Worm (Caenorhabditis elegans) whole organism, young adult: ENCODE results near the gene R07E5.6.

Experiments used
- B0336.3 ChIP-seq: fragments of 200-800 bp; sonication (Bioruptor generic); IDR thresholded peaks from 2 replicates; pipeline ENCODE4 v1.3.6; 2022; ENCODE audit warnings: missing genetic modification characterization, missing compliant biosample characterization
- F23B12.7 ChIP-seq: sonication (generic microtip); optimal IDR thresholded peaks from 2 replicates; lab custom pipeline; 2017; ENCODE audit warnings: missing genetic modification characterization, mild to moderate bottlenecking, missing compliant biosample characterization, antibody characterized with exemption, moderate library complexity; ENCODE audit not compliant: insufficient read depth
- F39B2.1 ChIP-seq: fragments of 200-800 bp; sonication (Bioruptor generic); IDR thresholded peaks from 2 replicates; pipeline ENCODE4 v1.3.6; 2022; ENCODE audit warnings: missing genetic modification reagents, missing genetic modification characterization, missing compliant biosample characterization
- Y56A3A.18 ChIP-seq: fragments of 200-800 bp; sonication (Bioruptor generic); IDR thresholded peaks from 2 replicates; pipeline ENCODE4 v1.3.6; 2022; ENCODE audit warnings: missing genetic modification reagents, missing genetic modification characterization, missing compliant biosample characterization
- Y79H2A.3 ChIP-seq: fragments of 200-800 bp; sonication (Bioruptor generic); conservative IDR thresholded peaks from 2 replicates; pipeline ENCODE4 v1.3.6; 2022; ENCODE audit warnings: missing genetic modification reagents, missing genetic modification characterization, missing compliant biosample characterization
- ZK185.1 ChIP-seq: sonication (generic microtip); optimal IDR thresholded peaks from 2 replicates; lab custom pipeline; 2016; ENCODE audit warnings: mild to moderate bottlenecking, missing genetic modification characterization, missing compliant biosample characterization; ENCODE audit not compliant: poor library complexity, severe bottlenecking
- attf-5 ChIP-seq: fragments of 200-800 bp; sonication (Bioruptor generic); optimal IDR thresholded peaks from 2 replicates; lab custom pipeline; 2018; ENCODE audit warnings: mild to moderate bottlenecking, missing genetic modification characterization, missing compliant biosample characterization
- attf-6 ChIP-seq: fragments of 200-800 bp; sonication (Bioruptor generic); IDR thresholded peaks from 2 replicates; pipeline ENCODE4 v1.3.6; 2022; ENCODE audit warnings: missing genetic modification reagents, missing genetic modification characterization, missing compliant biosample characterization
- cebp-1 ChIP-seq, 2 experiments: fragments of 200-800 bp in 1 of 2; sonication (Bioruptor generic) in 1 of 2; sonication (generic microtip) in 1 of 2; IDR thresholded peaks in 1 of 2; optimal IDR thresholded peaks in 1 of 2; 2 replicates each; pipeline versions ENCODE4 v1.3.6 to Lab custom; 2017 to 2022; ENCODE audit warnings: missing compliant biosample characterization in 2 of 2, missing genetic modification characterization in 2 of 2, mild to moderate bottlenecking in 1 of 2, missing genetic modification reagents in 1 of 2, moderate library complexity in 1 of 2
- ceh-27 ChIP-seq: fragments of 200-800 bp; sonication (Bioruptor generic); optimal IDR thresholded peaks from 2 replicates; lab custom pipeline; 2018; ENCODE audit warnings: mild to moderate bottlenecking, missing genetic modification characterization, moderate library complexity, missing compliant biosample characterization
- ceh-58 ChIP-seq: fragments of 200-800 bp; sonication (Bioruptor generic); IDR thresholded peaks from 2 replicates; pipeline ENCODE4 v1.3.6; 2022; ENCODE audit warnings: missing genetic modification characterization, missing compliant biosample characterization
- ceh-79 ChIP-seq: sonication (generic microtip); optimal IDR thresholded peaks from 2 replicates; lab custom pipeline; 2017; ENCODE audit warnings: mild to moderate bottlenecking, missing genetic modification characterization, missing compliant biosample characterization
- die-1 ChIP-seq: sonication (generic microtip); optimal IDR thresholded peaks from 2 replicates; lab custom pipeline; 2016; ENCODE audit warnings: missing genotype, mild to moderate bottlenecking, missing genetic modification characterization, missing compliant biosample characterization
- dox-1 ChIP-seq: fragments of 200-800 bp; sonication (Bioruptor generic); IDR thresholded peaks from 2 replicates; pipeline ENCODE4 v1.3.6; 2022; ENCODE audit warnings: missing genetic modification reagents, missing genetic modification characterization, missing compliant biosample characterization
- efl-1 ChIP-seq: fragments of 150-350 bp; optimal IDR thresholded peaks from 2 replicates; lab custom pipeline; 2014; ENCODE audit warnings: missing biosample characterization, missing genetic modification reagents, missing genetic modification characterization
- egl-18 ChIP-seq: fragments of 200-800 bp; sonication (Bioruptor generic); IDR thresholded peaks from 2 replicates; pipeline ENCODE4 v1.3.6; 2022; ENCODE audit warnings: missing genetic modification reagents, missing genetic modification characterization, missing compliant biosample characterization
- egl-44 ChIP-seq: fragments of 200-800 bp; sonication (Bioruptor generic); IDR thresholded peaks from 2 replicates; pipeline ENCODE4 v1.3.6; 2022; ENCODE audit warnings: missing genetic modification reagents, missing genetic modification characterization, missing compliant biosample characterization
- egrh-3 ChIP-seq: fragments of 200-800 bp; sonication (Bioruptor generic); IDR thresholded peaks from 2 replicates; pipeline ENCODE4 v1.3.6; 2022; ENCODE audit warnings: missing genetic modification reagents, missing genetic modification characterization, missing compliant biosample characterization
- him-1 ChIP-seq: sonication (generic microtip); optimal IDR thresholded peaks from 2 replicates; lab custom pipeline; 2016; ENCODE audit warnings: missing genotype, missing genetic modification reagents, missing genetic modification characterization, missing compliant biosample characterization
- hmg-1.2 ChIP-seq: fragments of 200-800 bp; sonication (Bioruptor generic); IDR thresholded peaks from 2 replicates; pipeline ENCODE4 v1.3.6; 2022; ENCODE audit warnings: missing genetic modification reagents, missing genetic modification characterization, missing compliant biosample characterization
- let-607 ChIP-seq, 2 experiments: fragments of 200-800 bp in 1 of 2; sonication (Bioruptor generic) in 1 of 2; sonication (generic microtip) in 1 of 2; optimal IDR thresholded peaks; 2 replicates each; lab custom pipeline; 2016 to 2018; ENCODE audit warnings: mild to moderate bottlenecking in 2 of 2, missing compliant biosample characterization in 2 of 2, missing genetic modification characterization in 2 of 2, moderate library complexity in 2 of 2, missing genotype in 1 of 2
- lin-40 ChIP-seq: sonication (generic microtip); optimal IDR thresholded peaks from 2 replicates; lab custom pipeline; 2016; ENCODE audit warnings: missing genetic modification characterization, mild to moderate bottlenecking, missing compliant biosample characterization, missing genotype, missing genetic modification reagents
- madf-6 ChIP-seq: fragments of 200-800 bp; sonication (Bioruptor generic); IDR thresholded peaks from 2 replicates; pipeline ENCODE4 v1.3.6; 2022; ENCODE audit warnings: missing genetic modification reagents, missing genetic modification characterization, missing compliant biosample characterization
- mxl-1 ChIP-seq: sonication (generic microtip); optimal IDR thresholded peaks from 2 replicates; lab custom pipeline; 2016; ENCODE audit warnings: missing genetic modification characterization, missing compliant biosample characterization
- nfya-2 ChIP-seq: fragments of 200-800 bp; sonication (Bioruptor generic); IDR thresholded peaks from 2 replicates; pipeline ENCODE4 v1.3.6; 2022; ENCODE audit warnings: missing genetic modification reagents, missing genetic modification characterization, missing compliant biosample characterization
- nhr-120 ChIP-seq: fragments of 200-800 bp; sonication (Bioruptor generic); IDR thresholded peaks from 2 replicates; pipeline ENCODE4 v1.3.6; 2022; ENCODE audit warnings: missing genetic modification characterization, missing compliant biosample characterization
- nhr-27 ChIP-seq: fragments of 200-800 bp; sonication (Bioruptor generic); optimal IDR thresholded peaks from 2 replicates; lab custom pipeline; 2018; ENCODE audit warnings: mild to moderate bottlenecking, missing genetic modification characterization, moderate library complexity, missing compliant biosample characterization
- nhr-90 ChIP-seq: sonication (generic microtip); optimal IDR thresholded peaks from 2 replicates; lab custom pipeline; 2016; ENCODE audit warnings: missing genotype, mild to moderate bottlenecking, missing genetic modification characterization, missing compliant biosample characterization
- rcor-1 ChIP-seq: fragments of 200-800 bp; sonication (Bioruptor generic); IDR thresholded peaks from 2 replicates; pipeline ENCODE4 v1.3.6; 2022; ENCODE audit warnings: missing genetic modification reagents, missing genetic modification characterization, missing compliant biosample characterization
- repo-1 ChIP-seq: sonication (generic microtip); optimal IDR thresholded peaks from 2 replicates; lab custom pipeline; 2017; ENCODE audit warnings: mild to moderate bottlenecking, missing genetic modification characterization, missing compliant biosample characterization
- sea-2 ChIP-seq: fragments of 200-800 bp; sonication (Bioruptor generic); IDR thresholded peaks from 2 replicates; pipeline ENCODE4 v1.3.6; 2022; ENCODE audit warnings: missing genetic modification characterization, missing compliant biosample characterization
- snpc-1.1 ChIP-seq: sonication (generic microtip); optimal IDR thresholded peaks from 2 replicates; lab custom pipeline; 2017; ENCODE audit warnings: missing genetic modification characterization, mild to moderate bottlenecking, missing compliant biosample characterization, antibody characterized with exemption, moderate library complexity, missing genotype, missing genetic modification reagents; ENCODE audit not compliant: insufficient read depth
- snpc-1.3 ChIP-seq: sonication (generic microtip); optimal IDR thresholded peaks from 2 replicates; lab custom pipeline; 2017; ENCODE audit warnings: missing genetic modification characterization, mild to moderate bottlenecking, missing compliant biosample characterization, antibody characterized with exemption, moderate library complexity, missing genotype, missing genetic modification reagents; ENCODE audit not compliant: insufficient read depth
- snpc-3.4 ChIP-seq: sonication (generic microtip); optimal IDR thresholded peaks from 2 replicates; lab custom pipeline; 2017; ENCODE audit warnings: missing genetic modification characterization, mild to moderate bottlenecking, missing compliant biosample characterization, antibody characterized with exemption, moderate library complexity, missing genotype, missing genetic modification reagents
- snpc-4 ChIP-seq, 5 experiments: fragments of 150-350 bp in 1 of 5; sonication (generic microtip) in 4 of 5; optimal IDR thresholded peaks; 2 replicates each; lab custom pipeline; 2014 to 2018; ENCODE audit warnings: missing genetic modification characterization in 5 of 5, missing biosample characterization in 3 of 5, antibody characterized with exemption in 2 of 5, mild to moderate bottlenecking in 2 of 5, missing compliant biosample characterization in 2 of 5, missing genotype in 2 of 5, moderate library complexity in 2 of 5, missing genetic modification reagents in 1 of 5
- somi-1 ChIP-seq: fragments of 200-800 bp; sonication (Bioruptor generic); optimal IDR thresholded peaks from 2 replicates; lab custom pipeline; 2018; ENCODE audit warnings: mild to moderate bottlenecking, missing genetic modification characterization, missing compliant biosample characterization
- tbp1 ChIP-seq: fragments of 200-800 bp; sonication (Bioruptor generic); optimal IDR thresholded peaks from 2 replicates; lab custom pipeline; 2018; ENCODE audit warnings: mild to moderate bottlenecking, missing genetic modification characterization, missing compliant biosample characterization
- unc-62 ChIP-seq: fragments of 150-350 bp; optimal IDR thresholded peaks from 2 replicates; lab custom pipeline; 2014; ENCODE audit warnings: missing biosample characterization, missing genetic modification reagents, missing genetic modification characterization
- ztf-25 ChIP-seq: fragments of 200-800 bp; sonication (Bioruptor generic); IDR thresholded peaks from 2 replicates; pipeline ENCODE4 v1.3.6; 2022; ENCODE audit warnings: missing genetic modification reagents, missing genetic modification characterization, missing compliant biosample characterization
- ztf-28 ChIP-seq: fragments of 200-800 bp; sonication (Bioruptor generic); IDR thresholded peaks from 2 replicates; pipeline ENCODE4 v1.3.6; 2022; ENCODE audit warnings: missing genetic modification reagents, missing genetic modification characterization, missing compliant biosample characterization

R07E5.6 gene

DNA sequence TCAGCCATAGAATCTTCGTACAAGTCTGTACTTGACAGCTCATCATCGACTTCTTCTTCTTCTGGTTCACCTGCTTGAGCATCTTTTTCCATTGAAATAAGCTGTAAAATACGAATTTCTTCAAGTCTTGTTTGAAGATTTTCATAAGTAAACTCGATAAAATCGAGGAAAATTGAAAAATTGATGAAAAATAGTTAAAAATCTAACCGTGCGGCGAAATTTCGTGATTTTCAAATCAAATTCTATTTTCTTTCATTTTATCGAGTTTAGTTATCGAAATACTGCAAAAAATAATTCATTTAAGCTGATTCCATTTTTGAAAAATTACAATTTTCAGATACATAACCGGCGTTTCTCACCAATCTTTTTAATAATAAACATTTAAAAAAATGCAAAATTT is 16.6 kb downstream of the R07E5.6 start, which contains the start of gene R07E5.11:
Gene R07E5.11 (minus strand): TSS at position 101 of the 400 bp plus-strand sequence.
- TF ChIP-seq efl-1 (no peak), him-1 (tag; lab: Kevin White, UChicago) (peak; percentile 34), die-1 (tag; lab: Kevin White, UChicago) (no peak), ztf-28 (no peak)

ce11 chrIII:4417956-4418355 is 19.4 kb downstream of the R07E5.6 start, which contains the start of the genes R07E5.19 and pdcd-2:
R07E5.19 (minus strand) TSS chrIII:4418056.
pdcd-2 (minus strand) TSS chrIII:4418057.
- TF ChIP-seq somi-1 (GFP tag; lab: Kevin White, UChicago) (no peak), nhr-90 (tag; lab: Kevin White, UChicago) (no peak), snpc-4 (GFP tag; optimal IDR thresholded peaks at IDR 0.05; lab: Kevin White, UChicago) (no peak), snpc-4 (tag; optimal IDR thresholded peaks at IDR 0.05; lab: Kevin White, UChicago) (no peak), ztf-28 (no peak), egl-44 (GFP tag; lab: Robert Waterston, UW) (no peak), die-1 (tag; lab: Kevin White, UChicago) (no peak), egl-18 (GFP tag; lab: Robert Waterston, UW) (no peak), snpc-1.3 (tag; lab: Kevin White, UChicago) (no peak), nfya-2 (GFP tag; lab: Robert Waterston, UW) (no peak), mxl-1 (no peak), Y56A3A.18 (no peak), repo-1 (tag; lab: Kevin White, UChicago) (no peak), dox-1 (GFP tag; lab: Robert Waterston, UW) (no peak), F23B12.7 (tag; lab: Kevin White, UChicago) (no peak), egrh-3 (GFP tag; lab: Robert Waterston, UW) (no peak)
- TF ChIP-seq, all 124 proteins: peak for 0

ce11 chrIII:4419117-4419978 is 20.8 kb downstream of the R07E5.6 start, which contains the start of the genes R07E5.7 and cku-80:
R07E5.7 (minus strand) TSS chrIII:4419167.
cku-80 (plus strand) TSS chrIII:4419848.
- no peak for TF ChIP-seq repo-1 (tag; lab: Kevin White, UChicago)
- TF ChIP-seq attf-6 (GFP tag; lab: Robert Waterston, UW), result no peak
- peak; percentile 23 for TF ChIP-seq ceh-27 (GFP tag; lab: Kevin White, UChicago)
- TF ChIP-seq lin-40 (tag; lab: Kevin White, UChicago), result peak; percentile 28
- no peak for TF ChIP-seq ceh-79
- TF ChIP-seq B0336.3 (GFP tag; lab: Robert Waterston, UW), result no peak
- TF ChIP-seq hmg-1.2, result peak; percentile 39
- peak; percentile 33 for TF ChIP-seq snpc-1.1 (tag; lab: Kevin White, UChicago)
- no peak for TF ChIP-seq Y56A3A.18
- TF ChIP-seq nhr-27 (tag; lab: Kevin White, UChicago), result no peak
- no peak for TF ChIP-seq Y79H2A.3 (GFP tag; lab: Robert Waterston, UW)
- no peak for TF ChIP-seq rcor-1
- no peak for TF ChIP-seq sea-2 (GFP tag; lab: Robert Waterston, UW)
- peak; percentile 0 for TF ChIP-seq ZK185.1 (tag; lab: Kevin White, UChicago)
- peak; percentile 62; the same call in 1 of the 2 replicates for TF ChIP-seq madf-6 (GFP tag; lab: Robert Waterston, UW)
- TF ChIP-seq F39B2.1 (GFP tag; lab: Robert Waterston, UW), result no peak
- TF ChIP-seq attf-5 (GFP tag; lab: Kevin White, UChicago), result peak; percentile 79
- TF ChIP-seq let-607 (tag; optimal IDR thresholded peaks at IDR 0.05; lab: Kevin White, UChicago), result peak in 1 of 2 experiments; percentile 6
- TF ChIP-seq nhr-120, result no peak
- no peak for TF ChIP-seq unc-62 (GFP tag; lab: Kevin White, UChicago)
- no peak for TF ChIP-seq ztf-25 (GFP tag; lab: Robert Waterston, UW)
- peak; percentile 70 for TF ChIP-seq F23B12.7 (tag; lab: Kevin White, UChicago)
- no peak for TF ChIP-seq ceh-58 (GFP tag; lab: Robert Waterston, UW)
- TF ChIP-seq snpc-3.4, result peak; percentile 60
- TF ChIP-seq tbp1, result peak; percentile 43
- TF ChIP-seq cebp-1 (GFP tag; IDR thresholded peaks at IDR 0.05; lab: Robert Waterston, UW), result peak; percentile 71
- peak; percentile 94 for TF ChIP-seq cebp-1 (tag; optimal IDR thresholded peaks at IDR 0.05; lab: Kevin White, UChicago)
